Worm (Caenorhabditis elegans): Measurements from ENCODE around the gene ceh-16.

DNA sequence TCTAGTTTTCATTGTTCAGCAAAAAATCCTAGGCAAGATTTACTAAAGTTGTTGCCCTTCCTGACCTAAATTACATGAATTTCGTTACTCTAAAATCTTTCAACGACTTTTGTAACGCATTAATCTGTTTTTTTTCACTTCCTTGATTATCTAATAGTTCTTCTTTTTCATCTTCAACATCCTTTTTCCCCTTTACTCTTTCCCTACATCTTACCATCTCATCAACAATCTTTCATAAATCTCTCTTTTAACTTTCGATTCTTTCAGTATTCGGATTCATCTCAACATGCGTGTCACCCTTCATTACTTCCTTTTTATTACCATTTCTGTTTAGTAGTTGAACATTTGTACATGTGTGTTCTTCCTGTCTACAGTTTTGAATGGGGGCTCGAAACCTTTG, 48.7 kb upstream of the ceh-16 start:
- TF ChIP-seq T22C8.4 (GFP tag; IDR thresholded peaks at IDR 0.05) (no peak), ztf-29 (GFP tag; IDR thresholded peaks at IDR 0.05) (no peak)

All from whole organism, midembryonic.